Fruit fly (Drosophila melanogaster) whole organism, larva: ENCODE results near the gene fkh.

Experiments used
- noc ChIP-seq: fragments of 200-800 bp; sonication (Bioruptor generic); optimal IDR thresholded peaks from 3 replicates; lab custom pipeline; 2019; ENCODE audit warnings: missing biosample characterization, mild to moderate bottlenecking, missing genetic modification characterization, moderate library complexity

fkh gene

dm6 chr3R:28545663-28546062 is 39.4 kb downstream of the fkh start:
- no peak for TF ChIP-seq noc

- no peak for TF ChIP-seq noc
These were observed 40.3 kb downstream of the fkh start, which contains the start of gene mIF2 for dm6 chr3R:28544538-28545393. mIF2 (minus strand) TSS chr3R:28544817.

dm6 chr3R:28540274-28541177 is 44.5 kb downstream of the fkh start, which contains the start of gene Ppn:
Ppn (minus strand) TSS chr3R:28540324.
- no peak for TF ChIP-seq noc

dm6 chr3R:28536794-28537193 is 48.3 kb downstream of the fkh start:
- TF ChIP-seq noc = no peak
